Fruit fly (Drosophila melanogaster) whole organism, embryonic: ENCODE measurements around the gene SPH93.

Experiments
- Aef1 ChIP-seq: fragments of 200-800 bp; sonication (Bioruptor generic); IDR thresholded peaks from 3 replicates; pipeline ENCODE4 v1.3.6; 2022; ENCODE audit warnings: missing biosample characterization, missing genetic modification characterization
- C15 ChIP-seq: fragments of 200-800 bp; sonication (Bioruptor generic); IDR thresholded peaks from 3 replicates; pipeline ENCODE4 v1.3.6; 2022; ENCODE audit warnings: missing biosample characterization, missing genetic modification characterization
- CG1024 ChIP-seq: fragments of 200-800 bp; sonication (Bioruptor generic); IDR thresholded peaks from 2 replicates; pipeline ENCODE4 v1.3.6; 2022; ENCODE audit warnings: missing biosample characterization, missing genetic modification characterization
- CG10321 ChIP-seq: fragments of 200-800 bp; sonication (Bioruptor generic); IDR thresholded peaks from 2 replicates; pipeline ENCODE4 v1.3.6; 2022; ENCODE audit warnings: missing biosample characterization, missing genetic modification characterization
- CG11398 ChIP-seq: fragments of 200-800 bp; sonication (Bioruptor generic); optimal IDR thresholded peaks from 2 replicates; lab custom pipeline; 2016; ENCODE audit warnings: missing biosample characterization, missing genetic modification characterization
- CG12219 ChIP-seq: fragments of 200-800 bp; sonication (Bioruptor generic); optimal IDR thresholded peaks from 3 replicates; lab custom pipeline; 2018; ENCODE audit warnings: missing biosample characterization, mild to moderate bottlenecking, missing genetic modification characterization
- CG12942 ChIP-seq: fragments of 200-800 bp; sonication (Bioruptor generic); optimal IDR thresholded peaks from 3 replicates; lab custom pipeline; 2016; ENCODE audit warnings: missing biosample characterization, missing genetic modification characterization
- CG14965 ChIP-seq: fragments of 200-800 bp; sonication (Bioruptor generic); optimal IDR thresholded peaks from 2 replicates; lab custom pipeline; 2016; ENCODE audit warnings: missing biosample characterization, missing genetic modification characterization, borderline replicate concordance
- CG15269 ChIP-seq: fragments of 200-800 bp; sonication (Bioruptor generic); optimal IDR thresholded peaks from 2 replicates; lab custom pipeline; 2018; ENCODE audit warnings: missing biosample characterization, mild to moderate bottlenecking, missing genetic modification characterization, moderate library complexity
- CG16863 ChIP-seq: fragments of 200-800 bp; sonication (Bioruptor generic); optimal IDR thresholded peaks from 3 replicates; lab custom pipeline; 2016; ENCODE audit warnings: missing biosample characterization, missing genetic modification characterization
- CG2120 ChIP-seq: fragments of 200-800 bp; sonication (Bioruptor generic); optimal IDR thresholded peaks from 3 replicates; lab custom pipeline; 2016; ENCODE audit warnings: missing biosample characterization, missing genetic modification characterization
- CG30403 ChIP-seq: fragments of 200-800 bp; sonication (Bioruptor generic); optimal IDR thresholded peaks from 3 replicates; lab custom pipeline; 2016; ENCODE audit warnings: missing biosample characterization, missing genetic modification characterization
- CG30431 ChIP-seq: fragments of 200-800 bp; sonication (Bioruptor generic); optimal IDR thresholded peaks from 2 replicates; lab custom pipeline; 2017; ENCODE audit warnings: missing biosample characterization, missing genetic modification characterization
- CG31224 ChIP-seq: fragments of 200-800 bp; sonication (Bioruptor generic); IDR thresholded peaks from 2 replicates; pipeline ENCODE4 v1.3.6; 2022; ENCODE audit warnings: missing biosample characterization, missing genetic modification characterization
- CG3847 ChIP-seq: fragments of 200-800 bp; sonication (Bioruptor generic); IDR thresholded peaks from 2 replicates; pipeline ENCODE4 v1.3.6; 2022; ENCODE audit warnings: missing biosample characterization, missing genetic modification characterization
- CG4282 ChIP-seq: fragments of 200-800 bp; sonication (Bioruptor generic); optimal IDR thresholded peaks from 2 replicates; lab custom pipeline; 2016; ENCODE audit warnings: missing biosample characterization, missing genetic modification characterization
- CG43689 ChIP-seq: fragments of 200-800 bp; sonication (Bioruptor generic); IDR thresholded peaks from 2 replicates; pipeline ENCODE4 v1.3.6; 2022; ENCODE audit warnings: missing biosample characterization, missing genetic modification characterization
- CG5180 ChIP-seq: fragments of 200-800 bp; sonication (Bioruptor generic); optimal IDR thresholded peaks from 3 replicates; lab custom pipeline; 2017; ENCODE audit warnings: missing biosample characterization, missing genetic modification characterization, mild to moderate bottlenecking, moderate library complexity, missing genetic modification reagents
- CG6654 ChIP-seq: fragments of 200-800 bp; sonication (Bioruptor generic); optimal IDR thresholded peaks from 2 replicates; lab custom pipeline; 2017; ENCODE audit warnings: missing biosample characterization, mild to moderate bottlenecking, missing genetic modification characterization
- CG9437 ChIP-seq: fragments of 200-800 bp; sonication (Bioruptor generic); optimal IDR thresholded peaks from 2 replicates; lab custom pipeline; 2018; ENCODE audit warnings: missing biosample characterization, mild to moderate bottlenecking, missing genetic modification characterization
- Doc3 ChIP-seq: fragments of 200-800 bp; sonication (Bioruptor generic); IDR thresholded peaks from 3 replicates; pipeline ENCODE4 v1.3.6; 2022; ENCODE audit warnings: missing biosample characterization, missing genetic modification characterization; ENCODE audit not compliant: partially characterized antibody
- HLHmδ ChIP-seq: fragments of 200-800 bp; sonication (Bioruptor generic); optimal IDR thresholded peaks from 2 replicates; lab custom pipeline; 2018; ENCODE audit warnings: missing biosample characterization, mild to moderate bottlenecking, missing genetic modification characterization, moderate library complexity
- Hmx ChIP-seq: fragments of 200-800 bp; sonication (Bioruptor generic); optimal IDR thresholded peaks from 2 replicates; lab custom pipeline; 2016; ENCODE audit warnings: missing biosample characterization, missing genetic modification characterization
- NC2β ChIP-seq: fragments of 200-800 bp; sonication (Bioruptor generic); optimal IDR thresholded peaks from 2 replicates; lab custom pipeline; 2016; ENCODE audit warnings: missing biosample characterization, missing genetic modification characterization
- Optix ChIP-seq: fragments of 200-800 bp; sonication (Bioruptor generic); IDR thresholded peaks from 3 replicates; pipeline ENCODE4 v1.3.6; 2022; ENCODE audit warnings: missing biosample characterization, missing genetic modification characterization
- PHDP ChIP-seq: fragments of 200-800 bp; sonication (Bioruptor generic); optimal IDR thresholded peaks from 3 replicates; lab custom pipeline; 2018; ENCODE audit warnings: missing biosample characterization, mild to moderate bottlenecking, missing genetic modification characterization, moderate library complexity
- Rx ChIP-seq: fragments of 200-800 bp; sonication (Bioruptor generic); IDR thresholded peaks from 2 replicates; pipeline ENCODE4 v1.3.6; 2022; ENCODE audit warnings: missing biosample characterization, missing genetic modification characterization
- Scr ChIP-seq: fragments of 200-800 bp; sonication (Bioruptor generic); IDR thresholded peaks from 2 replicates; pipeline ENCODE4 v1.3.6; 2022; ENCODE audit warnings: missing biosample characterization, missing genetic modification characterization; ENCODE audit not compliant: partially characterized antibody
- Sox100B ChIP-seq: fragments of 200-800 bp; sonication (Bioruptor generic); optimal IDR thresholded peaks from 3 replicates; lab custom pipeline; 2018; ENCODE audit warnings: missing biosample characterization, mild to moderate bottlenecking, missing genetic modification characterization
- ac ChIP-seq: fragments of 200-800 bp; sonication (Bioruptor generic); optimal IDR thresholded peaks from 3 replicates; lab custom pipeline; 2017; ENCODE audit warnings: missing biosample characterization, mild to moderate bottlenecking, missing genetic modification characterization
- aop ChIP-seq: fragments of 200-800 bp; sonication (Bioruptor generic); IDR thresholded peaks from 2 replicates; pipeline ENCODE4 v1.3.6; 2022; ENCODE audit warnings: missing biosample characterization, missing genetic modification characterization
- ato ChIP-seq: fragments of 200-800 bp; sonication (Bioruptor generic); IDR thresholded peaks from 2 replicates; pipeline ENCODE4 v1.3.6; 2022; ENCODE audit warnings: missing biosample characterization, missing genetic modification characterization; ENCODE audit not compliant: partially characterized antibody
- bigmax ChIP-seq: fragments of 200-800 bp; sonication (Bioruptor generic); optimal IDR thresholded peaks from 2 replicates; lab custom pipeline; 2018; ENCODE audit warnings: missing biosample characterization, mild to moderate bottlenecking, missing genetic modification characterization
- chinmo ChIP-seq: fragments of 200-800 bp; sonication (Bioruptor generic); IDR thresholded peaks from 4 replicates; pipeline ENCODE4 v1.3.6; 2022; ENCODE audit warnings: missing biosample characterization, missing genetic modification characterization; ENCODE audit not compliant: partially characterized antibody
- chn ChIP-seq: fragments of 200-800 bp; sonication (Bioruptor generic); optimal IDR thresholded peaks from 2 replicates; lab custom pipeline; 2016; ENCODE audit warnings: missing biosample characterization, missing genetic modification characterization
- emc ChIP-seq: fragments of 200-800 bp; sonication (Bioruptor generic); optimal IDR thresholded peaks from 2 replicates; lab custom pipeline; 2016; ENCODE audit warnings: missing biosample characterization, missing genetic modification characterization
- exex ChIP-seq: fragments of 200-800 bp; sonication (Bioruptor generic); optimal IDR thresholded peaks from 4 replicates; lab custom pipeline; 2018; ENCODE audit warnings: missing biosample characterization, mild to moderate bottlenecking, missing genetic modification characterization, moderate library complexity
- gcm2 ChIP-seq: fragments of 200-800 bp; sonication (Bioruptor generic); optimal IDR thresholded peaks from 2 replicates; lab custom pipeline; 2016; ENCODE audit warnings: missing biosample characterization, missing genetic modification characterization
- nom ChIP-seq: fragments of 200-800 bp; sonication (Bioruptor generic); optimal IDR thresholded peaks from 2 replicates; lab custom pipeline; 2017; ENCODE audit warnings: missing biosample characterization, missing genetic modification characterization, mild to moderate bottlenecking, moderate library complexity, missing genetic modification reagents
- oc ChIP-seq: fragments of 200-800 bp; sonication (Bioruptor generic); optimal IDR thresholded peaks from 2 replicates; lab custom pipeline; 2018; ENCODE audit warnings: missing biosample characterization, mild to moderate bottlenecking, missing genetic modification characterization, moderate library complexity
- p53 ChIP-seq: fragments of 200-800 bp; sonication (Bioruptor generic); optimal IDR thresholded peaks from 2 replicates; lab custom pipeline; 2016; ENCODE audit warnings: missing biosample characterization, missing genetic modification characterization
- sens ChIP-seq: fragments of 200-800 bp; sonication (Bioruptor generic); peaks from one replicate; lab custom pipeline; 2016; ENCODE audit warnings: missing biosample characterization, missing genetic modification characterization
- sisA ChIP-seq: fragments of 200-800 bp; sonication (Bioruptor generic); IDR thresholded peaks from 2 replicates; pipeline ENCODE4 v1.3.6; 2022; ENCODE audit warnings: missing biosample characterization, missing genetic modification characterization
- slp2 ChIP-seq: fragments of 200-800 bp; sonication (Bioruptor generic); optimal IDR thresholded peaks from 2 replicates; lab custom pipeline; 2016; ENCODE audit warnings: missing biosample characterization, missing genetic modification characterization
- tap ChIP-seq: fragments of 200-800 bp; optimal IDR thresholded peaks from 3 replicates; lab custom pipeline; 2019; ENCODE audit warnings: missing biosample characterization, mild to moderate bottlenecking, missing genetic modification characterization, moderate library complexity
- tgo ChIP-seq: fragments of 200-800 bp; sonication (Bioruptor generic); IDR thresholded peaks from 3 replicates; pipeline ENCODE4 v1.3.6; 2022; ENCODE audit warnings: missing biosample characterization, missing genetic modification characterization
- unpg ChIP-seq: fragments of 200-800 bp; sonication (Bioruptor generic); optimal IDR thresholded peaks from 3 replicates; lab custom pipeline; 2018; ENCODE audit warnings: missing biosample characterization, mild to moderate bottlenecking, missing genetic modification characterization, moderate library complexity
- z ChIP-seq: fragments of 200-800 bp; sonication (Bioruptor generic); IDR thresholded peaks from 3 replicates; pipeline ENCODE4 v1.3.6; 2022; ENCODE audit warnings: missing biosample characterization, missing genetic modification characterization
- zfh2 ChIP-seq: fragments of 200-800 bp; sonication (Bioruptor generic); optimal IDR thresholded peaks from 2 replicates; lab custom pipeline; 2016; ENCODE audit warnings: missing biosample characterization, missing genetic modification characterization

Gene SPH93

DNA sequence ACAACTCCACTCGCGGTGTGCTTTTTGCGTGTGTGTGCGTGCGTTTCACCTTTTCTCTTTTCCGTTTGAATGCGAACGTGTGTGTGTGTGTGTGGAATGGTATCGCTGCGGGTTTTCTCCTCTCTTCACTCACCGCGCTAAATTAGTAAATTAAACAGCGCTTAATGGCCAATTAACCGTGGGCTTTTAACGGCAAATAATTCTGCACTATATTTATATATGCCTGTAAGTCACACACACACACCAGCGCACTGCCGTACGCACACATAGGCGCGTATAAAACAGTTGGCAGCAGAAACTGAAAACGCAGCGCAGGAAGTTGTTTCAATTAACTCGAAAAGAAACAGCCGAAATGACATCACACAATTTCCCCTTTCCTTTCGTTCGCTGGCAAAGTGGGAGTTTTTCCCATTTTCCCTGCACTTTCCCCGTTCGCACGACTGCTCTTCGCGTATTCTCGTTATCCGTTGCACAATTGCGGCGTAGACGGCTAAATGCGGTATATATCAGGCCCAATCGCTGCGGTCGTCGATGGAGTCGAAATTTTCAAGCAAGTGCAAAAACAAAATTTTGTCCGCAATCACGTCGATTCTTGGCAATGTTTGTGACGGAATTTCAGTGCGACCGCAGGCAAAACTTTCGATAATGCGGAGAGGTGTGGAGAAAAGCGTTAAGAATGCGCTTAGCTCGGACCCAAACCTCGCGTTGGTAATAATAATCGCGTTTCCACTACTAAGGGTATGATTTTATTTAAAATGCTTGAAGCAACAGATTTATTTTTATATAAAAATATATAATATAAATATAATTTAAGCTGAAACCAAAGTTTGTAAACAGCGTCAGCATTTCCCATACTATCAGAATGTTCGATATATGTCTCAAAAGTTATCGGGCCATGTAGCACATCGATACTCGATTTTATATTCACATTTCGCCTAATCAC lies 17.1 kb upstream of the SPH93 start, which contains the start of gene BicD (continued):
- TF ChIP-seq HLHmδ (GFP tag; lab: Kevin White, UChicago) (peak; percentile 24), chinmo (GFP tag; lab: Robert Waterston, UW) (0 out of 4 replicates have a peak, but pooled peaks have one; percentile 62), CG12219 (no peak), emc (GFP tag; lab: Kevin White, UChicago) (no peak), ac (GFP tag; lab: Kevin White, UChicago) (no peak), Rx (GFP tag; lab: Robert Waterston, UW) (no peak), tgo (no peak), Sox100B (GFP tag; lab: Kevin White, UChicago) (no peak), Optix (GFP tag; lab: Robert Waterston, UW) (no peak), CG15269 (tag; lab: Kevin White, UChicago) (no peak), aop (GFP tag; lab: Robert Waterston, UW) (no peak), slp2 (GFP tag; lab: Kevin White, UChicago) (no peak), sens (GFP tag; lab: Kevin White, UChicago) (peak; percentile 37), CG16863 (GFP tag; lab: Kevin White, UChicago) (no peak), chn (GFP tag; lab: Kevin White, UChicago) (no peak), PHDP (tag; lab: Kevin White, UChicago) (peak; percentile 5), exex (peak; percentile 94), CG5180 (GFP tag; lab: Kevin White, UChicago) (no peak), Scr (GFP tag; lab: Robert Waterston, UW) (peak; percentile 70), tap (no peak), CG9437 (GFP tag; lab: Kevin White, UChicago) (no peak), ato (peak; percentile 32; the same call in 1 of the 2 replicates), Hmx (GFP tag; lab: Kevin White, UChicago) (no peak), CG43689 (GFP tag; lab: Robert Waterston, UW) (no peak), CG4282 (GFP tag; lab: Kevin White, UChicago) (no peak), unpg (GFP tag; lab: Kevin White, UChicago) (no peak), oc (no peak), CG11398 (GFP tag; lab: Kevin White, UChicago) (no peak), CG10321 (GFP tag; lab: Robert Waterston, UW) (no peak), Doc3 (GFP tag; lab: Robert Waterston, UW) (peak; percentile 60; the same call in 2 of the 3 replicates), CG2120 (GFP tag; lab: Kevin White, UChicago) (peak; percentile 14), gcm2 (GFP tag; lab: Kevin White, UChicago) (no peak), zfh2 (GFP tag; lab: Kevin White, UChicago) (no peak), CG30403 (GFP tag; lab: Kevin White, UChicago) (no peak), NC2β (GFP tag; lab: Kevin White, UChicago) (no peak), CG14965 (GFP tag; lab: Kevin White, UChicago) (no peak), p53 (GFP tag; lab: Kevin White, UChicago) (peak; percentile 66), C15 (GFP tag; lab: Robert Waterston, UW) (no peak), CG30431 (no peak), nom (GFP tag; lab: Kevin White, UChicago) (peak; percentile 35), z (GFP tag; lab: Robert Waterston, UW) (no peak), bigmax (no peak), CG3847 (GFP tag; lab: Robert Waterston, UW) (no peak), CG12942 (GFP tag; lab: Kevin White, UChicago) (no peak), CG31224 (no peak), CG6654 (peak; percentile 14), CG1024 (GFP tag; lab: Robert Waterston, UW) (no peak), sisA (GFP tag; lab: Robert Waterston, UW) (no peak), Aef1 (0 out of 3 replicates have a peak, but pooled peaks have one; percentile 12)
